Worm (Caenorhabditis elegans): ENCODE results near the gene mrpl-49.
A peak's percentile ranks its signal among the peaks of the same experiment; 100 is the strongest.

Gene mrpl-49

DNA sequence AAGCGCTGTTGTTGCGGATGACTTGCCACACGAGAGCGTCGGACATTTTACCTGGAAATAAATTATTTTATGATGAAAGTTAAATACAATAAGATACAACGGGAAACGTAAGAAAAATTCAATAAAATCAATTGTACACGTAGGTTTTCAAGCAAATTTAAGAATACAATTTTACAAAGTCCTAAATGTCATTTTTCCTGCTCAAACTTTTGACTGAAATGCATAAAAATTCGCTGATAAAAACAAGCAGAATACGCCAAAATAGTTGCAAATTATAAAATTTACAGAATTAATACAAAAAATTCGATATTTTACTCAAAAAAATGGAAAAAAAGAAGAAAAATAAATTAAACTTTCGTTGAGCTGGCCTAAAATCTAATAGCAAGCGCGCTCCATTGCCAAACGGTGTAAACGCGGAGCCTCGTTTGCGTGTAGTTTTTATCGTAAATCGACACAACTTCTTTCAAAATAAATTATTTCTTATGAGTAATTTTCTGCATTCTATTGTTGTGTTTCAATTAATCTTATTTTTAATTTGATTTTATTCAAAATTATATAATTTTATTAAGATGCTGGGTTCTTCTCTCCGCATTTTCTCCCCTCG, at the start of gene mrpl-49, which contains the start of gene rpl-28:
Gene mrpl-49, plus strand, starts transcription at position 570 of the 604 bp plus-strand sequence.
Gene rpl-28, minus strand, starts transcription at position 51 of the 604 bp plus-strand sequence.
- TF ChIP-seq nhr-48 (tag; optimal IDR thresholded peaks at IDR 0.05) (no peak), nhr-111 (GFP tag; optimal IDR thresholded peaks at IDR 0.05) (no peak), lin-29 (GFP tag; IDR thresholded peaks at IDR 0.05) (no peak), R02D3.7 (tag; optimal IDR thresholded peaks at IDR 0.05) (peak; percentile 79), vab-7 (GFP tag; IDR thresholded peaks at IDR 0.05) (0 out of 2 replicates have a peak, but pooled peaks have one; percentile 6), lin-38 (GFP tag; IDR thresholded peaks at IDR 0.05) (peak; percentile 97), dmd-6 (GFP tag; IDR thresholded peaks at IDR 0.05) (peak; percentile 67), nhr-6 (tag; optimal IDR thresholded peaks at IDR 0.05) (peak; percentile 98), dmd-9 (GFP tag; IDR thresholded peaks at IDR 0.05) (no peak), fkh-10 (GFP tag; optimal IDR thresholded peaks at IDR 0.05) (peak; percentile 57), nhr-25 (tag; optimal IDR thresholded peaks at IDR 0.05; ENCODE audit: borderline replicate concordance, insufficient read depth) (peak; percentile 35), aha-1 (tag) (peak; percentile 46), rbr-2 (tag; optimal IDR thresholded peaks at IDR 0.05) (peak; percentile 73), lin-15B (tag; optimal IDR thresholded peaks at IDR 0.05) (peak; percentile 86), mdl-1 (tag; optimal IDR thresholded peaks at IDR 0.05) (peak in 1 of 2 experiments; percentile 20), snpc-4 (tag; optimal IDR thresholded peaks at IDR 0.05) (no peak), daf-16 (GFP tag; optimal IDR thresholded peaks at IDR 0.05) (no peak), daf-16 (tag; optimal IDR thresholded peaks at IDR 0.05) (peak; percentile 57), T26A8.4 (GFP tag; IDR thresholded peaks at IDR 0.05) (0 out of 2 replicates have a peak, but pooled peaks have one; percentile 43), mxl-3 (GFP tag; optimal IDR thresholded peaks at IDR 0.05) (no peak), php-3 (GFP tag; IDR thresholded peaks at IDR 0.05) (no peak), Y48G9A.11 (GFP tag; IDR thresholded peaks at IDR 0.05) (peak; percentile 99), jun-1 (tag; optimal IDR thresholded peaks at IDR 0.05) (no peak), lin-13 (GFP tag; optimal IDR thresholded peaks at IDR 0.05) (peak; percentile 29), nhr-77 (tag; optimal IDR thresholded peaks at IDR 0.05) (peak; percentile 96), F10B5.3 (tag; optimal IDR thresholded peaks at IDR 0.05) (no peak), nhr-41 (GFP tag; IDR thresholded peaks at IDR 0.05) (no peak), nhr-28 (tag; optimal IDR thresholded peaks at IDR 0.05) (peak; percentile 80), ama-1 (optimal IDR thresholded peaks at IDR 0.05) (peak; percentile 17), pqm-1 (tag; optimal IDR thresholded peaks at IDR 0.05) (peak; percentile 42), madf-9 (GFP tag; conservative IDR thresholded peaks at IDR 0.05) (0 out of 2 replicates have a peak, but pooled peaks have one; percentile 26), F44E2.7 (GFP tag; IDR thresholded peaks at IDR 0.05) (no peak), saeg-2 (GFP tag; IDR thresholded peaks at IDR 0.05) (no peak), T20F7.1 (GFP tag; optimal IDR thresholded peaks at IDR 0.05) (peak; percentile 99), zag-1 (tag; optimal IDR thresholded peaks at IDR 0.05) (no peak), mxl-2 (GFP tag; conservative IDR thresholded peaks at IDR 0.05) (no peak), mep-1 (tag; optimal IDR thresholded peaks at IDR 0.05) (peak; percentile 86), egl-27 (tag; optimal IDR thresholded peaks at IDR 0.05) (no peak), hlh-30 (tag; optimal IDR thresholded peaks at IDR 0.05; ENCODE audit: insufficient read depth) (peak; percentile 76), dpl-1 (GFP tag; optimal IDR thresholded peaks at IDR 0.05) (peak; percentile 85), set-16 (GFP tag; IDR thresholded peaks at IDR 0.05) (no peak), nhr-237 (tag; optimal IDR thresholded peaks at IDR 0.05) (no peak), ZK337.2 (GFP tag; IDR thresholded peaks at IDR 0.05) (0 out of 2 replicates have a peak, but pooled peaks have one; percentile 6), lsy-2 (tag; optimal IDR thresholded peaks at IDR 0.05) (peak; percentile 38 to 94), nhr-42 (GFP tag; IDR thresholded peaks at IDR 0.05) (0 out of 2 replicates have a peak, but pooled peaks have one; percentile 57), skn-1 (tag; optimal IDR thresholded peaks at IDR 0.05) (no peak), nhr-102 (tag; optimal IDR thresholded peaks at IDR 0.05) (peak; percentile 54), nhr-11 (tag; optimal IDR thresholded peaks at IDR 0.05) (peak; percentile 88), Y5F2A.4 (GFP tag; optimal IDR thresholded peaks at IDR 0.05) (no peak), unc-62 (GFP tag; optimal IDR thresholded peaks at IDR 0.05 in 1 of 2) (peak in 1 of 2 experiments; percentile 71), unc-62 (tag; optimal IDR thresholded peaks at IDR 0.05) (no peak), D1046.2 (GFP tag; IDR thresholded peaks at IDR 0.05) (no peak)
